Worm (Caenorhabditis elegans) whole organism, late embryonic: ENCODE data around the gene sru-13.

ENCODE experiments used
- K09A11.1 ChIP-seq: sonication (generic microtip); optimal IDR thresholded peaks from 2 replicates; lab custom pipeline; 2017; ENCODE audit warnings: antibody characterized with exemption, mild to moderate bottlenecking, missing genetic modification characterization, missing compliant biosample characterization; ENCODE audit not compliant: insufficient read depth
- ama-1 ChIP-seq: fragments of 150-350 bp; optimal IDR thresholded peaks from 2 replicates; lab custom pipeline; 2014
- ceh-18 ChIP-seq: sonication (generic microtip); optimal IDR thresholded peaks from 2 replicates; lab custom pipeline; 2016; ENCODE audit warnings: missing genetic modification characterization, missing compliant biosample characterization
- ceh-19 ChIP-seq: fragments of 200-800 bp; sonication (Bioruptor generic); optimal IDR thresholded peaks from 2 replicates; lab custom pipeline; 2018; ENCODE audit warnings: mild to moderate bottlenecking, missing genetic modification characterization, missing compliant biosample characterization
- ceh-30 ChIP-seq: fragments of 150-350 bp; optimal IDR thresholded peaks from 2 replicates; lab custom pipeline; 2014; ENCODE audit warnings: missing biosample characterization, missing genetic modification characterization
- che-1 ChIP-seq: sonication (generic microtip); optimal IDR thresholded peaks from 2 replicates; lab custom pipeline; 2016; ENCODE audit warnings: mild to moderate bottlenecking, missing genetic modification characterization, missing compliant biosample characterization
- dmd-4 ChIP-seq: sonication (generic microtip); optimal IDR thresholded peaks from 2 replicates; lab custom pipeline; 2016; ENCODE audit warnings: borderline replicate concordance, missing genetic modification characterization, missing compliant biosample characterization
- hlh-30 ChIP-seq: sonication (generic microtip); optimal IDR thresholded peaks from 2 replicates; lab custom pipeline; 2017; ENCODE audit warnings: antibody characterized with exemption, missing genetic modification characterization, missing compliant biosample characterization; ENCODE audit not compliant: insufficient read depth
- nhr-11 ChIP-seq: fragments of 150-350 bp; optimal IDR thresholded peaks from 2 replicates; lab custom pipeline; 2014; ENCODE audit warnings: missing biosample characterization, missing genetic modification characterization
- npax-4 ChIP-seq: sonication (generic microtip); optimal IDR thresholded peaks from 2 replicates; lab custom pipeline; 2016; ENCODE audit warnings: missing genetic modification characterization, missing compliant biosample characterization
- pat-9 ChIP-seq: fragments of 200-800 bp; sonication (Bioruptor generic); optimal IDR thresholded peaks from 2 replicates; lab custom pipeline; 2018; ENCODE audit warnings: mild to moderate bottlenecking, missing genetic modification characterization, moderate library complexity, missing compliant biosample characterization
- pha-4 ChIP-seq: fragments of 150-350 bp; optimal IDR thresholded peaks from 2 replicates; lab custom pipeline; 2018; ENCODE audit warnings: missing biosample characterization, missing genetic modification reagents, missing genetic modification characterization

- TF ChIP-seq che-1 (no peak), ceh-18 (tag; lab: Kevin White, UChicago) (no peak), npax-4 (tag; lab: Kevin White, UChicago) (no peak), ama-1 (lab: Kevin White, UChicago) (no peak), dmd-4 (tag; lab: Kevin White, UChicago) (no peak), ceh-30 (tag; lab: Kevin White, UChicago) (no peak), ceh-19 (GFP tag; lab: Kevin White, UChicago) (no peak), nhr-11 (tag; lab: Kevin White, UChicago) (no peak), hlh-30 (tag; lab: Kevin White, UChicago) (no peak), pat-9 (no peak), K09A11.1 (tag; lab: Kevin White, UChicago) (no peak), pha-4 (tag; lab: Kevin White, UChicago) (no peak)
These were observed 23.5 kb upstream of the sru-13 start for ce11 chrIV:12545902-12546301.
